Worm (Caenorhabditis elegans) whole organism, midembryonic: Measurements from ENCODE around the gene elpc-4.

Experiments used
- T22C8.4 ChIP-seq: fragments of 200-800 bp; sonication (Bioruptor generic); IDR thresholded peaks from 2 replicates; pipeline ENCODE4 v1.3.6; 2022; ENCODE audit warnings: missing genetic modification characterization, missing compliant biosample characterization
- klf-2 ChIP-seq: fragments of 200-800 bp; sonication (Bioruptor generic); conservative IDR thresholded peaks from 2 replicates; pipeline ENCODE4 v1.3.6; 2022; ENCODE audit warnings: missing genetic modification reagents, missing genetic modification characterization, missing compliant biosample characterization
- tab-1 ChIP-seq: fragments of 200-800 bp; sonication (Bioruptor generic); IDR thresholded peaks from 2 replicates; pipeline ENCODE4 v1.3.6; 2022; ENCODE audit warnings: missing genetic modification characterization, missing compliant biosample characterization
- ztf-23 ChIP-seq: fragments of 200-800 bp; sonication (Bioruptor generic); IDR thresholded peaks from 2 replicates; pipeline ENCODE4 v1.3.6; 2022; ENCODE audit warnings: missing genetic modification reagents, missing genetic modification characterization, missing compliant biosample characterization
- ztf-29 ChIP-seq: fragments of 200-800 bp; sonication (Bioruptor generic); IDR thresholded peaks from 2 replicates; pipeline ENCODE4 v1.3.6; 2022; ENCODE audit warnings: missing genetic modification reagents, missing genetic modification characterization, missing compliant biosample characterization

DNA sequence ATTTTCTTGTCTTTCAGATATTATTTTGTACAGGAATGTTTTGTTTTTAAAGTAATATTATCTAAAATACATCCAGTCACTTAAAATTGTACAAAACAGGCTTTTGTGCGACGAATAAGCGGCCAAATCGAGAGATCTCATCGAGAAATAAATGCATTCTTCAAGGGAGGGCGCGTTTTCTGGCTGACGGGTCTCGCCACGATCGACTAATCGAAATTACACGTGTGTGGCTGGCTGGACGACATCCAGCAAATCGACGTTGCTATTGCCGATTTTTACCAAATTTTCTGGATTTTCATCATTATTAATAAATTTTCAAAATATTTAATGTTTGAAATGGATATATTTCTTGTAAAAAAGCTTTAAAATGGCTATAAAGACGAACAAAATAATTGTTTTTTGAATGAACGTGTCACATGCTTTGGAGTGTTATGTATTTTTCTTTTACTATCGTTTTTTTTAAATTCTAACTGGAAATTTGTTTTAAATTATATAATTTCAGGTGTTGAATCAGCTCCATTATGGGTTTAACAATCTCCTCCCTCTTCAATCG is 34.7 kb upstream of the elpc-4 start, which contains the start of gene arf-5:
- TF ChIP-seq ztf-29: no peak
- TF ChIP-seq ztf-23 (GFP tag; lab: Robert Waterston, UW): no peak
- no peak for TF ChIP-seq tab-1 (GFP tag; lab: Robert Waterston, UW)
- no peak for TF ChIP-seq T22C8.4
- TF ChIP-seq klf-2 (GFP tag; lab: Robert Waterston, UW): no peak
